Fruit fly (Drosophila melanogaster) whole organism, prepupa: ENCODE measurements around the gene CG9512.

Source experiments
- Blimp-1 ChIP-seq: fragments of 200-800 bp; sonication (Bioruptor generic); optimal IDR thresholded peaks from 3 replicates; lab custom pipeline; 2017; ENCODE audit warnings: missing biosample characterization, missing genetic modification characterization, mild to moderate bottlenecking, moderate library complexity, missing genetic modification reagents
- CG10631 ChIP-seq: fragments of 200-800 bp; sonication (Bioruptor generic); optimal IDR thresholded peaks from 2 replicates; lab custom pipeline; 2016; ENCODE audit warnings: missing biosample characterization, missing genetic modification characterization
- CG10669 ChIP-seq: fragments of 200-800 bp; sonication (Bioruptor generic); optimal IDR thresholded peaks from 3 replicates; lab custom pipeline; 2018; ENCODE audit warnings: missing biosample characterization, mild to moderate bottlenecking, missing genetic modification characterization, moderate library complexity
- CG11294 ChIP-seq: fragments of 200-800 bp; sonication (Bioruptor generic); IDR thresholded peaks from 2 replicates; pipeline ENCODE4 v1.3.6; 2022; ENCODE audit warnings: missing biosample characterization, missing genetic modification characterization
- CG11762 ChIP-seq: fragments of 200-800 bp; sonication (Bioruptor generic); optimal IDR thresholded peaks from 3 replicates; lab custom pipeline; 2016; ENCODE audit warnings: missing biosample characterization, missing genetic modification characterization; ENCODE audit not compliant: insufficient read depth
- CG11902 ChIP-seq: fragments of 200-800 bp; sonication (Bioruptor generic); optimal IDR thresholded peaks from 3 replicates; lab custom pipeline; 2016; ENCODE audit warnings: missing biosample characterization, missing genetic modification characterization
- CG15336 ChIP-seq: fragments of 200-800 bp; sonication (Bioruptor generic); IDR thresholded peaks from 2 replicates; pipeline ENCODE4 v1.3.6; 2022; ENCODE audit warnings: missing biosample characterization, missing genetic modification characterization
- CG16779 ChIP-seq: fragments of 200-800 bp; sonication (Bioruptor generic); optimal IDR thresholded peaks from 3 replicates; lab custom pipeline; 2017; ENCODE audit warnings: missing biosample characterization, mild to moderate bottlenecking, missing genetic modification characterization
- CG3032 ChIP-seq: fragments of 200-800 bp; optimal IDR thresholded peaks from 2 replicates; lab custom pipeline; 2019; ENCODE audit warnings: missing biosample characterization, mild to moderate bottlenecking, missing genetic modification characterization, moderate library complexity
- CG31627 ChIP-seq: fragments of 200-800 bp; sonication (Bioruptor generic); optimal IDR thresholded peaks from 3 replicates; lab custom pipeline; 2016; ENCODE audit warnings: missing biosample characterization, missing genetic modification characterization
- CG32006 ChIP-seq: fragments of 200-800 bp; sonication (Bioruptor generic); optimal IDR thresholded peaks from 3 replicates; lab custom pipeline; 2017; ENCODE audit warnings: missing biosample characterization, mild to moderate bottlenecking, missing genetic modification characterization
- CG3919 ChIP-seq: fragments of 200-800 bp; sonication (Bioruptor generic); optimal IDR thresholded peaks from 3 replicates; lab custom pipeline; 2016; ENCODE audit warnings: missing biosample characterization, missing genetic modification characterization
- CG4318 ChIP-seq: fragments of 200-800 bp; sonication (Bioruptor generic); optimal IDR thresholded peaks from 3 replicates; lab custom pipeline; 2017; ENCODE audit warnings: missing biosample characterization, mild to moderate bottlenecking, missing genetic modification characterization
- CG6163 ChIP-seq: fragments of 200-800 bp; sonication (Bioruptor generic); IDR thresholded peaks from 3 replicates; pipeline ENCODE4 v1.3.6; 2022; ENCODE audit warnings: missing biosample characterization, missing genetic modification characterization
- CG6276 ChIP-seq: fragments of 200-800 bp; sonication (Bioruptor generic); optimal IDR thresholded peaks from 2 replicates; lab custom pipeline; 2017; ENCODE audit warnings: missing biosample characterization, mild to moderate bottlenecking, missing genetic modification characterization
- CG7368 ChIP-seq: fragments of 200-800 bp; sonication (Bioruptor generic); optimal IDR thresholded peaks from 3 replicates; lab custom pipeline; 2016; ENCODE audit warnings: missing biosample characterization, missing genetic modification characterization
- CG8319 ChIP-seq: fragments of 200-800 bp; sonication (Bioruptor generic); optimal IDR thresholded peaks from 3 replicates; lab custom pipeline; 2016; ENCODE audit warnings: missing biosample characterization, missing genetic modification characterization
- CG8632 ChIP-seq: fragments of 200-800 bp; sonication (Bioruptor generic); optimal IDR thresholded peaks from 3 replicates; lab custom pipeline; 2016; ENCODE audit warnings: missing biosample characterization, missing genetic modification characterization
- Eip78C ChIP-seq: fragments of 200-800 bp; sonication (Bioruptor generic); peaks from one replicate; lab custom pipeline; 2016; ENCODE audit warnings: missing biosample characterization, missing genetic modification characterization
- Eip93F ChIP-seq: fragments of 200-800 bp; sonication (Bioruptor generic); optimal IDR thresholded peaks from 2 replicates; lab custom pipeline; 2016; ENCODE audit warnings: missing biosample characterization, mild to moderate bottlenecking, missing genetic modification characterization
- Ets21C ChIP-seq: fragments of 200-800 bp; sonication (Bioruptor generic); optimal IDR thresholded peaks from 3 replicates; lab custom pipeline; 2016; ENCODE audit warnings: missing biosample characterization, missing genetic modification characterization
- Gug ChIP-seq: fragments of 200-800 bp; sonication (Bioruptor generic); IDR thresholded peaks from 2 replicates; pipeline ENCODE4 v1.3.6; 2022; ENCODE audit warnings: missing biosample characterization, missing genetic modification characterization
- Hr38 ChIP-seq: sonication (Bioruptor generic); optimal IDR thresholded peaks from 2 replicates; lab custom pipeline; 2016; ENCODE audit warnings: missing biosample characterization, missing genetic modification characterization
- Hr39 ChIP-seq: fragments of 200-800 bp; sonication (Bioruptor generic); optimal IDR thresholded peaks from 2 replicates; lab custom pipeline; 2016; ENCODE audit warnings: missing biosample characterization, missing genetic modification characterization
- Hr4 ChIP-seq: fragments of 200-800 bp; sonication (Bioruptor generic); optimal IDR thresholded peaks from 3 replicates; lab custom pipeline; 2016; ENCODE audit warnings: missing biosample characterization, missing genetic modification characterization
- Lpt ChIP-seq: fragments of 200-800 bp; sonication (Bioruptor generic); optimal IDR thresholded peaks from 3 replicates; lab custom pipeline; 2016; ENCODE audit warnings: missing biosample characterization, missing genetic modification characterization
- Met ChIP-seq: fragments of 200-800 bp; sonication (Bioruptor generic); optimal IDR thresholded peaks from 3 replicates; lab custom pipeline; 2016; ENCODE audit warnings: missing biosample characterization, missing genetic modification characterization
- OdsH ChIP-seq: fragments of 200-800 bp; sonication (Bioruptor generic); optimal IDR thresholded peaks from 3 replicates; lab custom pipeline; 2016; ENCODE audit warnings: missing biosample characterization, missing genetic modification characterization
- Smox ChIP-seq: fragments of 200-800 bp; sonication (Bioruptor generic); optimal IDR thresholded peaks from 3 replicates; lab custom pipeline; 2016; ENCODE audit warnings: missing biosample characterization, missing genetic modification characterization
- Sox102F ChIP-seq: fragments of 200-800 bp; sonication (Bioruptor generic); optimal IDR thresholded peaks from 2 replicates; lab custom pipeline; 2016; ENCODE audit warnings: missing biosample characterization, mild to moderate bottlenecking, missing genetic modification characterization
- Sox14 ChIP-seq: fragments of 200-800 bp; sonication (Bioruptor generic); optimal IDR thresholded peaks from 3 replicates; lab custom pipeline; 2016; ENCODE audit warnings: missing biosample characterization, missing genetic modification characterization
- Sox15 ChIP-seq: fragments of 200-800 bp; sonication (Bioruptor generic); optimal IDR thresholded peaks from 3 replicates; lab custom pipeline; 2016; ENCODE audit warnings: missing biosample characterization, missing genetic modification characterization
- achi ChIP-seq: fragments of 200-800 bp; sonication (Bioruptor generic); optimal IDR thresholded peaks from 3 replicates; lab custom pipeline; 2016; ENCODE audit warnings: missing biosample characterization, missing genetic modification characterization
- acj6 ChIP-seq: fragments of 200-800 bp; sonication (Bioruptor generic); optimal IDR thresholded peaks from 3 replicates; lab custom pipeline; 2016; ENCODE audit warnings: missing biosample characterization, missing genetic modification characterization
- cyc ChIP-seq: fragments of 200-800 bp; sonication (Bioruptor generic); optimal IDR thresholded peaks from 3 replicates; lab custom pipeline; 2016; ENCODE audit warnings: missing biosample characterization, missing genetic modification characterization
- dsx ChIP-seq: fragments of 200-800 bp; optimal IDR thresholded peaks from 3 replicates; lab custom pipeline; 2019; ENCODE audit warnings: missing biosample characterization, mild to moderate bottlenecking, missing genetic modification characterization, moderate library complexity; ENCODE audit not compliant: poor library complexity, severe bottlenecking
- esn ChIP-seq: fragments of 200-800 bp; sonication (Bioruptor generic); optimal IDR thresholded peaks from 2 replicates; lab custom pipeline; 2016; ENCODE audit warnings: missing biosample characterization, mild to moderate bottlenecking, missing genetic modification characterization, moderate library complexity
- fd59A ChIP-seq: fragments of 200-800 bp; sonication (Bioruptor generic); optimal IDR thresholded peaks from 2 replicates; lab custom pipeline; 2017; ENCODE audit warnings: missing biosample characterization, mild to moderate bottlenecking, missing genetic modification characterization, missing genetic modification reagents
- fd85E ChIP-seq: fragments of 200-800 bp; sonication (Bioruptor generic); optimal IDR thresholded peaks from 3 replicates; lab custom pipeline; 2016; ENCODE audit warnings: missing biosample characterization, missing genetic modification characterization
- fkh ChIP-seq: fragments of 200-800 bp; sonication (Bioruptor generic); optimal IDR thresholded peaks from 3 replicates; lab custom pipeline; 2017; ENCODE audit warnings: missing biosample characterization, mild to moderate bottlenecking, missing genetic modification characterization, moderate library complexity
- lz ChIP-seq: fragments of 200-800 bp; sonication (Bioruptor generic); optimal IDR thresholded peaks from 3 replicates; lab custom pipeline; 2016; ENCODE audit warnings: missing biosample characterization, missing genetic modification characterization
- net ChIP-seq: fragments of 200-800 bp; sonication (Bioruptor generic); optimal IDR thresholded peaks from 3 replicates; lab custom pipeline; 2016; ENCODE audit warnings: missing biosample characterization, missing genetic modification characterization
- pdm3 ChIP-seq: fragments of 200-800 bp; sonication (Bioruptor generic); optimal IDR thresholded peaks from 3 replicates; lab custom pipeline; 2016; ENCODE audit warnings: missing biosample characterization, missing genetic modification characterization
- salr ChIP-seq, 2 experiments: fragments of 200-800 bp; sonication (Bioruptor generic); optimal IDR thresholded peaks; 3 replicates each; lab custom pipeline; 2016 to 2018; ENCODE audit warnings: missing biosample characterization in 2 of 2, missing genetic modification characterization in 2 of 2, mild to moderate bottlenecking in 1 of 2
- ss ChIP-seq, 2 experiments: fragments of 200-800 bp; sonication (Bioruptor generic); optimal IDR thresholded peaks; 2 replicates in 1 of 2; 3 replicates in 1 of 2; lab custom pipeline; 2017 to 2018; ENCODE audit warnings: mild to moderate bottlenecking in 2 of 2, missing biosample characterization in 2 of 2, missing genetic modification characterization in 2 of 2, moderate library complexity in 1 of 2
- vri ChIP-seq: fragments of 200-800 bp; sonication (Bioruptor generic); optimal IDR thresholded peaks from 3 replicates; lab custom pipeline; 2016; ENCODE audit warnings: missing biosample characterization, mild to moderate bottlenecking, missing genetic modification characterization

Gene CG9512

DNA sequence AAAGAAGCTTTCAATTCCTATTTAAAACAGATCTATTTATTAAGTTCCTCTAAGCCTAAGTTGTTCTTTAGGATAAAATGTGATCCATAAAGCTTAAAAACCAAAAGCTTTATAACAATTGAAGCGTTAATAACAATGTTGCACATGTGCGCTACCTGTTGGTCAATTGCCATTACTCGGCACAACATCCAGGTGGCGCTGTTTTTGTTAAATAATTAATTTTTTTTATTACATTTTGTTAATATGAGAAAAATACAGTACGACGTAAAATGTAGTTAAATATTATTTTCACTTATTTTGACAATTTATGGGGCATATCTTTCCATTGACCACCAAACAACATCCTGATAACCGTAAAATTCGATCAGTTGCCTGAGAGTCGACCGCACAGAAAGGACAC lies 48.5 kb upstream of the CG9512 start (continued):
- TF ChIP-seq CG4318 (GFP tag; lab: Kevin White, UChicago) (no peak), Hr39 (GFP tag; lab: Kevin White, UChicago) (peak; percentile 12), ss (GFP tag; optimal IDR thresholded peaks at IDR 0.05; lab: Kevin White, UChicago) (no peak), Blimp-1 (peak; percentile 77), CG11902 (no peak), Hr4 (GFP tag; lab: Kevin White, UChicago) (no peak), Met (GFP tag; lab: Kevin White, UChicago) (peak; percentile 37), Eip93F (no peak), dsx (GFP tag; lab: Kevin White, UChicago) (peak; percentile 57), fd85E (no peak), esn (peak; percentile 12), CG8632 (GFP tag; lab: Kevin White, UChicago) (no peak), fkh (GFP tag; lab: Kevin White, UChicago) (no peak), CG11762 (GFP tag; lab: Kevin White, UChicago) (no peak)
- TF ChIP-seq, all 60 proteins: peak for 16

DNA sequence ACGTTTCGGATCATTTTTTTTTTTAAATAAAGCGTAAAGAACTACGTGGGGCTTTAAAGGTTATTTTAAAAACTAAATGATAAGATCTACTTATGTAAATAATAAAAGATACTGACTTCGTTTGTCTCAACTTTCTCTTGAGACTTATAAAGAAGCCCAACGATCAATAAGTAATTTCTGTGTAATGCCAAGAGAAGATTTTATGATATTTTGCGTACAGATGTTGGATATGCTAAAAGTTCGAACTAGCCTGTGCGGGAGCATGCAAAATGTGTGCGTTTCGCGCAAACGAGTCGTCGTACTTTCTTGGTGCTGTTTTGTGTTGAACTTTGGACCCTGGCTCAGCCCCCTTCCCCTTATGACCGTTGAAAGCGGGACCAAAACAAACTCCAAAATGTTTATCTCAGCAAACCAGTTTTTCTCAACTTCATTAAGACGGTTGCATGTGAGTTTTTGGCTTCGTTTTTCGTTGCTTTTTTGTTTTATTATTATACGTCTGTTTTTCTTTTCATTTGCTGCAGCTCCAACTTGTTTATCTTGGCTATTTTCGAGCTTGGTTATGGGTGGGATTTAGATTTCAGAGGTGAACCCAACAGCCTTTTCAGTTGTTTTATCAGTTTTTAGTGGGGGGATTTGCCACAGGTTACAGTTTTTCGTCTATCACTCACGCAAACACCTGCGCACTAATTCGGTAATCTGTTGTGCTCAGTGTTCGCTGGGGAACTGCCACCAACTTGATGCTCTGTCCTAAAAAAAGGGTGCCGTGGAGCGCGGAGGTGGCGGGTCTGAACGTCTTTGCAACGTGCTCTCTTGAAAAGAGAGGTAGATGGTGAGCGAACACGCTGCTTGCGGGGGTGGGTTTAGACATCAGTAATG lies 47.7 kb upstream of the CG9512 start, which contains the start of gene pdgy:
pdgy (minus strand) TSS at position 688 of the 876 bp plus-strand sequence.
- TF ChIP-seq CG3032 (tag; lab: Kevin White, UChicago): peak; percentile 31
- peak; percentile 92 for TF ChIP-seq CG6276 (GFP tag; lab: Kevin White, UChicago)
- peak; percentile 7 for TF ChIP-seq vri
- peak; percentile 75 for TF ChIP-seq Lpt (GFP tag; lab: Kevin White, UChicago)
- peak; percentile 30 for TF ChIP-seq achi (GFP tag; lab: Kevin White, UChicago)
- peak; percentile 58 for TF ChIP-seq Blimp-1
- TF ChIP-seq CG11902: no peak
- TF ChIP-seq CG10631: no peak
- peak; percentile 58 for TF ChIP-seq CG8319
- peak; percentile 76 for TF ChIP-seq CG10669
- peak; percentile 49 for TF ChIP-seq CG4318 (GFP tag; lab: Kevin White, UChicago)
- TF ChIP-seq Sox15 (GFP tag; lab: Kevin White, UChicago): no peak
- TF ChIP-seq Eip78C (GFP tag; lab: Kevin White, UChicago): peak; percentile 59
- TF ChIP-seq pdm3 (GFP tag; lab: Kevin White, UChicago): no peak
- peak; percentile 61 for TF ChIP-seq net (GFP tag; lab: Kevin White, UChicago)
- TF ChIP-seq dsx (GFP tag; lab: Kevin White, UChicago): peak; percentile 69
- TF ChIP-seq fd59A (GFP tag; lab: Kevin White, UChicago): peak; percentile 40
- TF ChIP-seq Sox14 (GFP tag; lab: Kevin White, UChicago): no peak
- TF ChIP-seq CG32006 (GFP tag; lab: Kevin White, UChicago): peak; percentile 69
- no peak for TF ChIP-seq lz (GFP tag; lab: Kevin White, UChicago)
- no peak for TF ChIP-seq Ets21C
- peak; percentile 61 for TF ChIP-seq Sox102F (GFP tag; lab: Kevin White, UChicago)
- peak; percentile 68 for TF ChIP-seq CG3919 (GFP tag; lab: Kevin White, UChicago)
- TF ChIP-seq Hr38 (GFP tag; lab: Kevin White, UChicago): peak; percentile 31
- TF ChIP-seq CG31627 (GFP tag; lab: Kevin White, UChicago): no peak
- TF ChIP-seq CG6163 (GFP tag; lab: Robert Waterston, UW): peak; percentile 79
- TF ChIP-seq CG7368 (GFP tag; lab: Kevin White, UChicago): peak; percentile 76
- TF ChIP-seq esn: no peak
- TF ChIP-seq CG11762 (GFP tag; lab: Kevin White, UChicago): peak; percentile 44
- TF ChIP-seq CG11294 (GFP tag; lab: Robert Waterston, UW): peak; percentile 6; the same call in 1 of the 2 replicates
- peak; percentile 50 to 67 for TF ChIP-seq salr (GFP tag; optimal IDR thresholded peaks at IDR 0.05; lab: Kevin White, UChicago)
- TF ChIP-seq acj6: no peak
- TF ChIP-seq Gug (GFP tag; lab: Robert Waterston, UW): peak; percentile 25; the same call in 1 of the 2 replicates
- TF ChIP-seq Smox (GFP tag; lab: Kevin White, UChicago): no peak
- TF ChIP-seq CG16779 (tag; lab: Kevin White, UChicago): peak; percentile 88
- no peak for TF ChIP-seq Hr4 (GFP tag; lab: Kevin White, UChicago)
- no peak for TF ChIP-seq cyc
- TF ChIP-seq CG8632 (GFP tag; lab: Kevin White, UChicago): no peak
- TF ChIP-seq CG15336: peak; percentile 76; the same call in 1 of the 2 replicates
- TF ChIP-seq fkh (GFP tag; lab: Kevin White, UChicago): peak; percentile 33
- no peak for TF ChIP-seq OdsH (GFP tag; lab: Kevin White, UChicago)
- no peak for TF ChIP-seq Hr39 (GFP tag; lab: Kevin White, UChicago)
